Fruit fly (Drosophila melanogaster) whole organism, embryonic: ENCODE results near the gene eIF3h.

ENCODE experiments used
- Ada2b ChIP-seq: fragments of 200-800 bp; sonication (Bioruptor generic); IDR thresholded peaks from 2 replicates; pipeline ENCODE4 v1.3.6; 2022; ENCODE audit warnings: missing biosample characterization, missing genetic modification characterization
- Aef1 ChIP-seq: fragments of 200-800 bp; sonication (Bioruptor generic); IDR thresholded peaks from 3 replicates; pipeline ENCODE4 v1.3.6; 2022; ENCODE audit warnings: missing biosample characterization, missing genetic modification characterization
- Blimp-1 ChIP-seq: fragments of 200-800 bp; sonication (Bioruptor generic); optimal IDR thresholded peaks from 3 replicates; lab custom pipeline; 2018; ENCODE audit warnings: missing biosample characterization, missing genetic modification characterization, mild to moderate bottlenecking, moderate library complexity, missing genetic modification reagents
- CG10147 ChIP-seq: fragments of 200-800 bp; sonication (Bioruptor generic); optimal IDR thresholded peaks from 2 replicates; lab custom pipeline; 2019; ENCODE audit warnings: missing biosample characterization, mild to moderate bottlenecking, missing genetic modification characterization, moderate library complexity
- CG10267 ChIP-seq: fragments of 200-800 bp; sonication (Bioruptor generic); optimal IDR thresholded peaks from 2 replicates; lab custom pipeline; 2018; ENCODE audit warnings: missing biosample characterization, mild to moderate bottlenecking, missing genetic modification characterization, moderate library complexity
- CG10979 ChIP-seq: fragments of 200-800 bp; sonication (Bioruptor generic); optimal IDR thresholded peaks from 2 replicates; lab custom pipeline; 2018; ENCODE audit warnings: missing biosample characterization, mild to moderate bottlenecking, missing genetic modification characterization, moderate library complexity
- CG1233 ChIP-seq: fragments of 200-800 bp; sonication (Bioruptor generic); optimal IDR thresholded peaks from 4 replicates; lab custom pipeline; 2018; ENCODE audit warnings: missing biosample characterization, mild to moderate bottlenecking, missing genetic modification characterization
- CG14441 ChIP-seq: fragments of 200-800 bp; sonication (Bioruptor generic); IDR thresholded peaks from 2 replicates; pipeline ENCODE4 v1.3.6; 2022; ENCODE audit warnings: missing biosample characterization, missing genetic modification characterization
- CG15073 ChIP-seq: fragments of 200-800 bp; sonication (Bioruptor generic); optimal IDR thresholded peaks from 2 replicates; lab custom pipeline; 2016; ENCODE audit warnings: missing biosample characterization, missing genetic modification characterization
- CG17186 ChIP-seq: fragments of 200-800 bp; sonication (Bioruptor generic); optimal IDR thresholded peaks from 3 replicates; lab custom pipeline; 2017; ENCODE audit warnings: missing biosample characterization, missing genetic modification reagents, missing genetic modification characterization
- CG18011 ChIP-seq: fragments of 200-800 bp; sonication (Bioruptor generic); optimal IDR thresholded peaks from 2 replicates; lab custom pipeline; 2017; ENCODE audit warnings: missing biosample characterization, missing genetic modification characterization, mild to moderate bottlenecking, moderate library complexity, missing genotype
- CG32532 ChIP-seq: fragments of 200-800 bp; sonication (Bioruptor generic); IDR thresholded peaks from 2 replicates; pipeline ENCODE4 v1.3.6; 2022; ENCODE audit warnings: missing biosample characterization, missing genetic modification characterization
- CG3281 ChIP-seq: fragments of 200-800 bp; sonication (Bioruptor generic); optimal IDR thresholded peaks from 3 replicates; lab custom pipeline; 2017; ENCODE audit warnings: missing biosample characterization, mild to moderate bottlenecking, missing genetic modification characterization
- CG34422 ChIP-seq: fragments of 200-800 bp; sonication (Bioruptor generic); IDR thresholded peaks from 3 replicates; pipeline ENCODE4 v1.3.6; 2022; ENCODE audit warnings: missing biosample characterization, missing genetic modification characterization
- CG3995 ChIP-seq: fragments of 200-800 bp; sonication (Bioruptor generic); optimal IDR thresholded peaks from 3 replicates; lab custom pipeline; 2016; ENCODE audit warnings: missing biosample characterization, missing genetic modification characterization
- CG5180 ChIP-seq: fragments of 200-800 bp; sonication (Bioruptor generic); optimal IDR thresholded peaks from 3 replicates; lab custom pipeline; 2017; ENCODE audit warnings: missing biosample characterization, missing genetic modification characterization, mild to moderate bottlenecking, moderate library complexity, missing genetic modification reagents
- CG5953 ChIP-seq: fragments of 200-800 bp; sonication (Bioruptor generic); IDR thresholded peaks from 2 replicates; pipeline ENCODE4 v1.3.6; 2022; ENCODE audit warnings: missing biosample characterization, missing genetic modification characterization
- CG6254 ChIP-seq: fragments of 200-800 bp; sonication (Bioruptor generic); optimal IDR thresholded peaks from 3 replicates; lab custom pipeline; 2017; ENCODE audit warnings: mild to moderate bottlenecking, missing biosample characterization, missing genetic modification reagents, missing genetic modification characterization
- CG6683 ChIP-seq: fragments of 200-800 bp; sonication (Bioruptor generic); optimal IDR thresholded peaks from 2 replicates; lab custom pipeline; 2017; ENCODE audit warnings: missing biosample characterization, mild to moderate bottlenecking, missing genetic modification characterization, missing genetic modification reagents
- CG6813 ChIP-seq: fragments of 200-800 bp; sonication (Bioruptor generic); optimal IDR thresholded peaks from 2 replicates; lab custom pipeline; 2017; ENCODE audit warnings: missing biosample characterization, missing genetic modification characterization, mild to moderate bottlenecking, moderate library complexity, missing genetic modification reagents
- CG6854 ChIP-seq: fragments of 200-800 bp; sonication (Bioruptor generic); optimal IDR thresholded peaks from 3 replicates; lab custom pipeline; 2017; ENCODE audit warnings: missing biosample characterization, mild to moderate bottlenecking, missing genetic modification characterization
- CG7372 ChIP-seq: fragments of 200-800 bp; sonication (Bioruptor generic); IDR thresholded peaks from 2 replicates; pipeline ENCODE4 v1.3.6; 2022; ENCODE audit warnings: missing biosample characterization, missing genetic modification characterization
- CG7963 ChIP-seq: fragments of 200-800 bp; sonication (Bioruptor generic); IDR thresholded peaks from 3 replicates; pipeline ENCODE4 v1.3.6; 2022; ENCODE audit warnings: missing biosample characterization, missing genetic modification characterization; ENCODE audit not compliant: partially characterized antibody
- CG8924 ChIP-seq: fragments of 200-800 bp; optimal IDR thresholded peaks from 3 replicates; lab custom pipeline; 2019; ENCODE audit warnings: missing biosample characterization, mild to moderate bottlenecking, missing genetic modification characterization, moderate library complexity
- D19A ChIP-seq: fragments of 200-800 bp; optimal IDR thresholded peaks from 3 replicates; lab custom pipeline; 2019; ENCODE audit warnings: missing biosample characterization, mild to moderate bottlenecking, missing genetic modification characterization, moderate library complexity
- Ets97D ChIP-seq: fragments of 200-800 bp; sonication (Bioruptor generic); optimal IDR thresholded peaks from 3 replicates; lab custom pipeline; 2016; ENCODE audit warnings: missing biosample characterization, missing genetic modification characterization
- Fer1 ChIP-seq: fragments of 200-800 bp; sonication (Bioruptor generic); optimal IDR thresholded peaks from 2 replicates; lab custom pipeline; 2017; ENCODE audit warnings: missing biosample characterization, mild to moderate bottlenecking, missing genetic modification characterization
- HHEX ChIP-seq: fragments of 200-800 bp; sonication (Bioruptor generic); optimal IDR thresholded peaks from 3 replicates; lab custom pipeline; 2017; ENCODE audit warnings: missing biosample characterization, mild to moderate bottlenecking, missing genetic modification characterization, missing genetic modification reagents
- HLH3B ChIP-seq: fragments of 200-800 bp; sonication (Bioruptor generic); IDR thresholded peaks from 2 replicates; pipeline ENCODE4 v1.3.6; 2022; ENCODE audit warnings: missing biosample characterization, missing genetic modification characterization
- HmgZ ChIP-seq: fragments of 200-800 bp; sonication (Bioruptor generic); optimal IDR thresholded peaks from 2 replicates; lab custom pipeline; 2018; ENCODE audit warnings: missing biosample characterization, mild to moderate bottlenecking, missing genetic modification characterization
- Meics ChIP-seq: fragments of 200-800 bp; sonication (Bioruptor generic); optimal IDR thresholded peaks from 2 replicates; lab custom pipeline; 2017; ENCODE audit warnings: missing biosample characterization, mild to moderate bottlenecking, missing genetic modification characterization
- Optix ChIP-seq: fragments of 200-800 bp; sonication (Bioruptor generic); IDR thresholded peaks from 3 replicates; pipeline ENCODE4 v1.3.6; 2022; ENCODE audit warnings: missing biosample characterization, missing genetic modification characterization
- Ptx1 ChIP-seq: fragments of 200-800 bp; sonication (Bioruptor generic); IDR thresholded peaks from 2 replicates; pipeline ENCODE4 v1.3.6; 2022; ENCODE audit warnings: missing biosample characterization, missing genetic modification characterization
- Sox102F ChIP-seq: fragments of 200-800 bp; sonication (Bioruptor generic); optimal IDR thresholded peaks from 2 replicates; lab custom pipeline; 2018; ENCODE audit warnings: missing biosample characterization, mild to moderate bottlenecking, missing genetic modification characterization, moderate library complexity
- Xbp1 ChIP-seq: fragments of 200-800 bp; sonication (Bioruptor generic); optimal IDR thresholded peaks from 3 replicates; lab custom pipeline; 2016; ENCODE audit warnings: missing biosample characterization, mild to moderate bottlenecking, missing genetic modification characterization
- chm ChIP-seq: fragments of 200-800 bp; sonication (Bioruptor generic); IDR thresholded peaks from 2 replicates; pipeline ENCODE4 v1.3.6; 2022; ENCODE audit warnings: missing biosample characterization, missing genetic modification characterization
- cwo ChIP-seq: fragments of 200-800 bp; sonication (Bioruptor generic); optimal IDR thresholded peaks from 3 replicates; lab custom pipeline; 2017; ENCODE audit warnings: missing biosample characterization, missing genetic modification characterization, mild to moderate bottlenecking, moderate library complexity, missing genetic modification reagents
- dmrt99B ChIP-seq: fragments of 200-800 bp; sonication (Bioruptor generic); optimal IDR thresholded peaks from 2 replicates; lab custom pipeline; 2018; ENCODE audit warnings: missing biosample characterization, mild to moderate bottlenecking, missing genetic modification characterization, moderate library complexity
- grn ChIP-seq: fragments of 200-800 bp; sonication (Bioruptor generic); optimal IDR thresholded peaks from 3 replicates; lab custom pipeline; 2017; ENCODE audit warnings: missing biosample characterization, missing genetic modification characterization
- ind ChIP-seq: fragments of 200-800 bp; sonication (Bioruptor generic); optimal IDR thresholded peaks from 3 replicates; lab custom pipeline; 2016; ENCODE audit warnings: missing biosample characterization, missing genetic modification characterization
- jumu ChIP-seq: fragments of 200-800 bp; sonication (Bioruptor generic); optimal IDR thresholded peaks from 3 replicates; lab custom pipeline; 2016; ENCODE audit warnings: missing biosample characterization, missing genetic modification characterization
- nau ChIP-seq: fragments of 200-800 bp; sonication (Bioruptor generic); optimal IDR thresholded peaks from 3 replicates; lab custom pipeline; 2017; ENCODE audit warnings: missing biosample characterization, mild to moderate bottlenecking, missing genetic modification characterization, missing genetic modification reagents
- pum ChIP-seq: fragments of 200-800 bp; sonication (Bioruptor generic); optimal IDR thresholded peaks from 2 replicates; lab custom pipeline; 2016; ENCODE audit warnings: missing biosample characterization, missing genetic modification characterization
- row ChIP-seq: fragments of 200-800 bp; sonication (Bioruptor generic); IDR thresholded peaks from 3 replicates; pipeline ENCODE4 v1.3.6; 2022; ENCODE audit warnings: missing biosample characterization, missing genetic modification characterization
- schlank ChIP-seq: fragments of 200-800 bp; sonication (Bioruptor generic); optimal IDR thresholded peaks from 2 replicates; lab custom pipeline; 2018; ENCODE audit warnings: missing biosample characterization, mild to moderate bottlenecking, missing genetic modification characterization
- scrt ChIP-seq: fragments of 200-800 bp; sonication (Bioruptor generic); optimal IDR thresholded peaks from 2 replicates; lab custom pipeline; 2018; ENCODE audit warnings: missing biosample characterization, mild to moderate bottlenecking, missing genetic modification characterization, moderate library complexity
- sens ChIP-seq: fragments of 200-800 bp; sonication (Bioruptor generic); peaks from one replicate; lab custom pipeline; 2016; ENCODE audit warnings: missing biosample characterization, missing genetic modification characterization
- slp2 ChIP-seq: fragments of 200-800 bp; sonication (Bioruptor generic); optimal IDR thresholded peaks from 2 replicates; lab custom pipeline; 2016; ENCODE audit warnings: missing biosample characterization, missing genetic modification characterization
- sna ChIP-seq: fragments of 200-800 bp; sonication (Bioruptor generic); IDR thresholded peaks from 2 replicates; pipeline ENCODE4 v1.3.6; 2022; ENCODE audit warnings: missing biosample characterization, missing genetic modification characterization; ENCODE audit not compliant: partially characterized antibody
- tgo ChIP-seq: fragments of 200-800 bp; sonication (Bioruptor generic); IDR thresholded peaks from 3 replicates; pipeline ENCODE4 v1.3.6; 2022; ENCODE audit warnings: missing biosample characterization, missing genetic modification characterization
- unc-4 ChIP-seq: fragments of 200-800 bp; sonication (Bioruptor generic); IDR thresholded peaks from 2 replicates; pipeline ENCODE4 v1.3.6; 2022; ENCODE audit warnings: missing biosample characterization, missing genetic modification characterization; ENCODE audit not compliant: partially characterized antibody
- zfh1 ChIP-seq: fragments of 200-800 bp; sonication (Bioruptor generic); IDR thresholded peaks from 3 replicates; pipeline ENCODE4 v1.3.6; 2022; ENCODE audit warnings: missing biosample characterization, missing genetic modification characterization

The eIF3h gene

dm6 chr2L:5007256-5007655 lies 45.6 kb downstream of the eIF3h start (continued):
- TF ChIP-seq CG10147 (no peak), HLH3B (no peak), sna (GFP tag; lab: Robert Waterston, UW) (no peak), CG3995 (GFP tag; lab: Kevin White, UChicago) (no peak), scrt (GFP tag; lab: Kevin White, UChicago) (no peak), jumu (GFP tag; lab: Kevin White, UChicago) (no peak), CG3281 (GFP tag; lab: Kevin White, UChicago) (peak; percentile 20), row (GFP tag; lab: Robert Waterston, UW) (no peak), CG10979 (tag; lab: Kevin White, UChicago) (no peak), Aef1 (GFP tag; lab: Robert Waterston, UW) (no peak), cwo (GFP tag; lab: Kevin White, UChicago) (peak; percentile 14), CG6813 (GFP tag; lab: Kevin White, UChicago) (no peak), Blimp-1 (no peak), nau (GFP tag; lab: Kevin White, UChicago) (no peak), Ada2b (GFP tag; lab: Robert Waterston, UW) (no peak), dmrt99B (no peak), Ptx1 (no peak), Ets97D (no peak), CG10267 (no peak), CG14441 (no peak), chm (no peak), schlank (no peak), sens (GFP tag; lab: Kevin White, UChicago) (peak; percentile 17), CG18011 (GFP tag; lab: Kevin White, UChicago) (no peak), D19A (tag; lab: Kevin White, UChicago) (no peak), grn (GFP tag; lab: Kevin White, UChicago) (no peak), Optix (GFP tag; lab: Robert Waterston, UW) (no peak), CG34422 (GFP tag; lab: Robert Waterston, UW) (no peak), Fer1 (no peak), CG15073 (GFP tag; lab: Kevin White, UChicago) (no peak), unc-4 (GFP tag; lab: Robert Waterston, UW) (no peak), HHEX (GFP tag; lab: Kevin White, UChicago) (no peak), CG1233 (no peak), CG7963 (GFP tag; lab: Robert Waterston, UW) (no peak), Meics (peak; percentile 7), CG5953 (GFP tag; lab: Robert Waterston, UW) (no peak), Xbp1 (GFP tag; lab: Kevin White, UChicago) (no peak), CG7372 (GFP tag; lab: Robert Waterston, UW) (no peak), ind (GFP tag; lab: Kevin White, UChicago) (no peak), slp2 (GFP tag; lab: Kevin White, UChicago) (no peak), CG32532 (GFP tag; lab: Robert Waterston, UW) (no peak), CG6254 (GFP tag; lab: Kevin White, UChicago) (no peak), CG8924 (tag; lab: Kevin White, UChicago) (no peak), pum (GFP tag; lab: Kevin White, UChicago) (no peak), CG5180 (GFP tag; lab: Kevin White, UChicago) (no peak), CG6683 (GFP tag; lab: Kevin White, UChicago) (no peak), CG6854 (GFP tag; lab: Kevin White, UChicago) (no peak), zfh1 (GFP tag; lab: Robert Waterston, UW) (no peak), tgo (GFP tag; lab: Robert Waterston, UW) (no peak), HmgZ (no peak), CG17186 (GFP tag; lab: Kevin White, UChicago) (no peak), Sox102F (GFP tag; lab: Kevin White, UChicago) (no peak)
